Worm (Caenorhabditis elegans) whole organism, late embryonic: Measurements from ENCODE around the gene F55A11.7.
A peak's percentile ranks its signal among the peaks of the same experiment; 100 is the strongest.

Experiments
- C08G9.2 ChIP-seq: sonication (generic microtip); optimal IDR thresholded peaks from 2 replicates; lab custom pipeline; 2016; ENCODE audit warnings: mild to moderate bottlenecking, missing genetic modification characterization, moderate library complexity, missing compliant biosample characterization
- C38D4.7 ChIP-seq: fragments of 200-800 bp; sonication (Bioruptor generic); optimal IDR thresholded peaks from 2 replicates; lab custom pipeline; 2018; ENCODE audit warnings: mild to moderate bottlenecking, missing genetic modification characterization, moderate library complexity, missing compliant biosample characterization
- K02D7.2 ChIP-seq: sonication (generic microtip); optimal IDR thresholded peaks from 2 replicates; lab custom pipeline; 2017; ENCODE audit warnings: mild to moderate bottlenecking, missing genetic modification characterization, missing compliant biosample characterization
- K09A11.1 ChIP-seq: sonication (generic microtip); optimal IDR thresholded peaks from 2 replicates; lab custom pipeline; 2017; ENCODE audit warnings: antibody characterized with exemption, mild to moderate bottlenecking, missing genetic modification characterization, missing compliant biosample characterization; ENCODE audit not compliant: insufficient read depth
- Y22D7AL.16 ChIP-seq: sonication (generic microtip); optimal IDR thresholded peaks from 2 replicates; lab custom pipeline; 2016; ENCODE audit warnings: missing genetic modification characterization, missing compliant biosample characterization
- ahr-1 ChIP-seq: sonication (generic microtip); optimal IDR thresholded peaks from 2 replicates; lab custom pipeline; 2016; ENCODE audit warnings: missing genetic modification characterization, missing compliant biosample characterization
- ceh-14 ChIP-seq: sonication (generic microtip); optimal IDR thresholded peaks from 2 replicates; lab custom pipeline; 2016; ENCODE audit warnings: missing genotype, missing genetic modification characterization, missing compliant biosample characterization
- ceh-18 ChIP-seq: sonication (generic microtip); optimal IDR thresholded peaks from 2 replicates; lab custom pipeline; 2016; ENCODE audit warnings: missing genetic modification characterization, missing compliant biosample characterization
- ceh-19 ChIP-seq: fragments of 200-800 bp; sonication (Bioruptor generic); optimal IDR thresholded peaks from 2 replicates; lab custom pipeline; 2018; ENCODE audit warnings: mild to moderate bottlenecking, missing genetic modification characterization, missing compliant biosample characterization
- ceh-2 ChIP-seq: sonication (generic microtip); optimal IDR thresholded peaks from 2 replicates; lab custom pipeline; 2016; ENCODE audit warnings: missing genotype, missing genetic modification characterization, missing compliant biosample characterization
- ceh-22 ChIP-seq: sonication (generic microtip); optimal IDR thresholded peaks from 2 replicates; lab custom pipeline; 2017; ENCODE audit warnings: missing biosample characterization, missing genetic modification characterization
- ceh-24 ChIP-seq: sonication (generic microtip); optimal IDR thresholded peaks from 2 replicates; lab custom pipeline; 2016; ENCODE audit warnings: mild to moderate bottlenecking, missing genetic modification characterization, missing compliant biosample characterization
- ceh-30 ChIP-seq: fragments of 150-350 bp; optimal IDR thresholded peaks from 2 replicates; lab custom pipeline; 2014; ENCODE audit warnings: missing biosample characterization, missing genetic modification characterization
- ceh-31 ChIP-seq: sonication (generic microtip); optimal IDR thresholded peaks from 2 replicates; lab custom pipeline; 2016; ENCODE audit warnings: missing genetic modification characterization, missing compliant biosample characterization
- ceh-34 ChIP-seq: sonication (generic microtip); optimal IDR thresholded peaks from 2 replicates; lab custom pipeline; 2016; ENCODE audit warnings: mild to moderate bottlenecking, missing genetic modification characterization, missing compliant biosample characterization
- ceh-45 ChIP-seq: fragments of 200-800 bp; sonication (Bioruptor generic); IDR thresholded peaks from 2 replicates; pipeline ENCODE4 v1.3.6; 2022; ENCODE audit warnings: missing genetic modification reagents, missing genetic modification characterization, missing compliant biosample characterization
- ceh-48 ChIP-seq: sonication (generic microtip); optimal IDR thresholded peaks from 2 replicates; lab custom pipeline; 2016; ENCODE audit warnings: missing genetic modification characterization, inconsistent platforms, missing compliant biosample characterization
- ceh-6 ChIP-seq: fragments of 200-800 bp; sonication (Bioruptor generic); optimal IDR thresholded peaks from 2 replicates; lab custom pipeline; 2018; ENCODE audit warnings: mild to moderate bottlenecking, missing genetic modification characterization, missing compliant biosample characterization
- che-1 ChIP-seq: sonication (generic microtip); optimal IDR thresholded peaks from 2 replicates; lab custom pipeline; 2016; ENCODE audit warnings: mild to moderate bottlenecking, missing genetic modification characterization, missing compliant biosample characterization
- dve-1 ChIP-seq: sonication (generic microtip); optimal IDR thresholded peaks from 2 replicates; lab custom pipeline; 2017; ENCODE audit warnings: antibody characterized with exemption, mild to moderate bottlenecking, missing genetic modification characterization, missing compliant biosample characterization
- elt-2 ChIP-seq: sonication (generic microtip); optimal IDR thresholded peaks from 2 replicates; lab custom pipeline; 2016; ENCODE audit warnings: missing genetic modification reagents, missing genetic modification characterization, missing compliant biosample characterization
- elt-4 ChIP-seq: sonication (generic microtip); optimal IDR thresholded peaks from 2 replicates; lab custom pipeline; 2016; ENCODE audit warnings: missing genetic modification characterization, missing compliant biosample characterization
- fax-1 ChIP-seq: sonication (generic microtip); optimal IDR thresholded peaks from 2 replicates; lab custom pipeline; 2016; ENCODE audit warnings: missing genotype, missing genetic modification characterization, missing compliant biosample characterization
- fkh-10 ChIP-seq: fragments of 150-350 bp; optimal IDR thresholded peaks from 2 replicates; lab custom pipeline; 2014; ENCODE audit warnings: missing biosample characterization, missing genetic modification reagents, missing genetic modification characterization
- hlh-15 ChIP-seq: sonication (generic microtip); optimal IDR thresholded peaks from 2 replicates; lab custom pipeline; 2016; ENCODE audit warnings: missing genetic modification characterization, missing compliant biosample characterization
- hlh-30 ChIP-seq: sonication (generic microtip); optimal IDR thresholded peaks from 2 replicates; lab custom pipeline; 2017; ENCODE audit warnings: antibody characterized with exemption, missing genetic modification characterization, missing compliant biosample characterization; ENCODE audit not compliant: insufficient read depth
- hlh-6 ChIP-seq: sonication (generic microtip); optimal IDR thresholded peaks from 2 replicates; lab custom pipeline; 2016; ENCODE audit warnings: missing genotype, missing genetic modification characterization, missing compliant biosample characterization
- hlh-8 ChIP-seq: sonication (generic microtip); optimal IDR thresholded peaks from 2 replicates; lab custom pipeline; 2016; ENCODE audit warnings: missing genotype, missing genetic modification characterization, missing compliant biosample characterization
- lim-6 ChIP-seq: sonication (generic microtip); optimal IDR thresholded peaks from 2 replicates; lab custom pipeline; 2016; ENCODE audit warnings: missing genetic modification characterization, missing compliant biosample characterization
- lin-11 ChIP-seq: fragments of 200-800 bp; sonication (Bioruptor generic); optimal IDR thresholded peaks from 2 replicates; lab custom pipeline; 2018; ENCODE audit warnings: mild to moderate bottlenecking, missing genetic modification characterization, missing compliant biosample characterization
- madf-2 ChIP-seq: sonication (generic microtip); optimal IDR thresholded peaks from 2 replicates; lab custom pipeline; 2017; ENCODE audit warnings: missing genetic modification characterization, missing compliant biosample characterization
- mec-3 ChIP-seq: sonication (generic microtip); optimal IDR thresholded peaks from 2 replicates; lab custom pipeline; 2016; ENCODE audit warnings: borderline replicate concordance, missing genetic modification characterization, missing compliant biosample characterization
- nhr-232 ChIP-seq: sonication (generic microtip); optimal IDR thresholded peaks from 2 replicates; lab custom pipeline; 2016; ENCODE audit warnings: missing genetic modification characterization, missing compliant biosample characterization
- npax-4 ChIP-seq: sonication (generic microtip); optimal IDR thresholded peaks from 2 replicates; lab custom pipeline; 2016; ENCODE audit warnings: missing genetic modification characterization, missing compliant biosample characterization
- odd-2 ChIP-seq: sonication (generic microtip); optimal IDR thresholded peaks from 2 replicates; lab custom pipeline; 2017; ENCODE audit warnings: antibody characterized with exemption, mild to moderate bottlenecking, missing genetic modification characterization, missing compliant biosample characterization
- pag-3 ChIP-seq: sonication (generic microtip); optimal IDR thresholded peaks from 2 replicates; lab custom pipeline; 2016; ENCODE audit warnings: missing compliant biosample characterization, missing genetic modification characterization, borderline replicate concordance
- pha-4 ChIP-seq: fragments of 150-350 bp; optimal IDR thresholded peaks from 2 replicates; lab custom pipeline; 2018; ENCODE audit warnings: missing biosample characterization, missing genetic modification reagents, missing genetic modification characterization
- pqm-1 ChIP-seq: sonication (generic microtip); optimal IDR thresholded peaks from 2 replicates; lab custom pipeline; 2016; ENCODE audit warnings: missing genetic modification characterization, missing compliant biosample characterization
- pros-1 ChIP-seq: fragments of 150-350 bp; optimal IDR thresholded peaks from 2 replicates; lab custom pipeline; 2014; ENCODE audit warnings: missing biosample characterization, missing genetic modification reagents, missing genetic modification characterization
- ref-2 ChIP-seq: sonication (generic microtip); optimal IDR thresholded peaks from 2 replicates; lab custom pipeline; 2016; ENCODE audit warnings: missing genetic modification characterization, missing compliant biosample characterization
- rnt-1 ChIP-seq: sonication (generic microtip); optimal IDR thresholded peaks from 2 replicates; lab custom pipeline; 2016; ENCODE audit warnings: missing genetic modification characterization, missing compliant biosample characterization
- sdc-2 ChIP-seq: sonication (generic microtip); optimal IDR thresholded peaks from 2 replicates; lab custom pipeline; 2016; ENCODE audit warnings: missing genotype, missing genetic modification characterization, missing compliant biosample characterization
- sox-4 ChIP-seq: sonication (generic microtip); optimal IDR thresholded peaks from 2 replicates; lab custom pipeline; 2017; ENCODE audit warnings: mild to moderate bottlenecking, missing genetic modification characterization, inconsistent platforms, missing compliant biosample characterization
- syd-9 ChIP-seq: sonication (generic microtip); optimal IDR thresholded peaks from 2 replicates; lab custom pipeline; 2016; ENCODE audit warnings: mild to moderate bottlenecking, missing genetic modification characterization, moderate library complexity, missing compliant biosample characterization
- tbx-2 ChIP-seq: sonication (generic microtip); optimal IDR thresholded peaks from 2 replicates; lab custom pipeline; 2016; ENCODE audit warnings: missing genetic modification characterization, missing compliant biosample characterization
- tbx-7 ChIP-seq: sonication (generic microtip); optimal IDR thresholded peaks from 2 replicates; lab custom pipeline; 2016; ENCODE audit warnings: missing genotype, missing genetic modification characterization, missing compliant biosample characterization
- ttx-3 ChIP-seq: sonication (generic microtip); optimal IDR thresholded peaks from 2 replicates; lab custom pipeline; 2016; ENCODE audit warnings: missing genetic modification reagents, missing genetic modification characterization, missing compliant biosample characterization
- unc-3 ChIP-seq, 2 experiments: fragments of 200-800 bp in 1 of 2; sonication (Bioruptor generic) in 1 of 2; sonication (generic microtip) in 1 of 2; conservative IDR thresholded peaks in 1 of 2; optimal IDR thresholded peaks in 1 of 2; 2 replicates each; pipeline versions ENCODE4 v1.3.6 to Lab custom; 2016 to 2022; ENCODE audit warnings: missing compliant biosample characterization in 2 of 2, missing genetic modification characterization in 2 of 2, missing genetic modification reagents in 1 of 2
- unc-42 ChIP-seq: sonication (generic microtip); optimal IDR thresholded peaks from 2 replicates; lab custom pipeline; 2016; ENCODE audit warnings: missing genotype, missing genetic modification characterization, missing compliant biosample characterization
- unc-55 ChIP-seq: sonication (generic microtip); optimal IDR thresholded peaks from 2 replicates; lab custom pipeline; 2017; ENCODE audit warnings: missing biosample characterization, missing genetic modification reagents, missing genetic modification characterization
- ztf-16 ChIP-seq: sonication (generic microtip); optimal IDR thresholded peaks from 2 replicates; lab custom pipeline; 2017; ENCODE audit warnings: missing genetic modification characterization, missing compliant biosample characterization

F55A11.7 gene

ce11 chrV:11782809-11783440 lies 4.3 kb downstream of the F55A11.7 start, which contains the start of gene F55A11.11:
TSS of gene F55A11.11 (plus strand) at chrV:11783149.
- TF ChIP-seq ref-2 (tag; lab: Kevin White, UChicago): peak; percentile 95
- TF ChIP-seq ceh-18 (tag; lab: Kevin White, UChicago): peak; percentile 79
- no peak for TF ChIP-seq ceh-30 (tag; lab: Kevin White, UChicago)
- TF ChIP-seq sdc-2 (tag; lab: Kevin White, UChicago): peak; percentile 87
- peak; percentile 85 for TF ChIP-seq hlh-8 (tag; lab: Kevin White, UChicago)
- TF ChIP-seq K09A11.1: peak; percentile 78
- TF ChIP-seq ceh-22: peak; percentile 44
- peak; percentile 94 for TF ChIP-seq ztf-16 (tag; lab: Kevin White, UChicago)
- TF ChIP-seq ceh-34 (tag; lab: Kevin White, UChicago): peak; percentile 92
- no peak for TF ChIP-seq unc-55
- TF ChIP-seq syd-9 (tag; lab: Kevin White, UChicago): peak; percentile 95
- TF ChIP-seq tbx-7 (tag; lab: Kevin White, UChicago): peak; percentile 61
- TF ChIP-seq ceh-14 (tag; lab: Kevin White, UChicago): peak; percentile 94
- TF ChIP-seq hlh-30 (tag; lab: Kevin White, UChicago): peak; percentile 59
- peak; percentile 82 for TF ChIP-seq C08G9.2 (tag; lab: Kevin White, UChicago)
- TF ChIP-seq rnt-1: peak; percentile 92
- TF ChIP-seq ceh-24 (tag; lab: Kevin White, UChicago): peak; percentile 88
- TF ChIP-seq C38D4.7: peak; percentile 89
- peak; percentile 85 for TF ChIP-seq fkh-10 (GFP tag; lab: Kevin White, UChicago)
- TF ChIP-seq ttx-3: peak; percentile 82
- TF ChIP-seq pha-4 (tag; lab: Kevin White, UChicago): no peak
- peak; percentile 93 for TF ChIP-seq hlh-6
- TF ChIP-seq hlh-15 (tag; lab: Kevin White, UChicago): peak; percentile 90
- TF ChIP-seq pag-3 (tag; lab: Kevin White, UChicago): peak; percentile 75
- TF ChIP-seq tbx-2: peak; percentile 94
- peak; percentile 91 for TF ChIP-seq K02D7.2 (tag; lab: Kevin White, UChicago)
- peak; percentile 88 for TF ChIP-seq ahr-1
- TF ChIP-seq elt-2: peak; percentile 96
- TF ChIP-seq madf-2 (tag; lab: Kevin White, UChicago): peak; percentile 91
- TF ChIP-seq pqm-1 (tag; lab: Kevin White, UChicago): peak; percentile 95
- TF ChIP-seq ceh-6 (GFP tag; lab: Kevin White, UChicago): peak; percentile 96
- TF ChIP-seq ceh-45 (GFP tag; lab: Robert Waterston, UW): peak; percentile 81; the same call in 1 of the 2 replicates
- peak; percentile 88 for TF ChIP-seq fax-1 (tag; lab: Kevin White, UChicago)
- TF ChIP-seq npax-4 (tag; lab: Kevin White, UChicago): peak; percentile 90
- peak; percentile 80 for TF ChIP-seq mec-3 (tag; lab: Kevin White, UChicago)
- TF ChIP-seq elt-4 (tag; lab: Kevin White, UChicago): peak; percentile 52
- peak; percentile 97 for TF ChIP-seq sox-4
- TF ChIP-seq nhr-232 (tag; lab: Kevin White, UChicago): peak; percentile 93
- no peak for TF ChIP-seq unc-42 (tag; lab: Kevin White, UChicago)
- peak; percentile 85 for TF ChIP-seq ceh-31 (tag; lab: Kevin White, UChicago)
- peak; percentile 56 for TF ChIP-seq odd-2 (tag; lab: Kevin White, UChicago)
- peak; percentile 89 for TF ChIP-seq Y22D7AL.16
- peak; percentile 95 for TF ChIP-seq che-1 (tag; lab: Kevin White, UChicago)
- TF ChIP-seq unc-3 (GFP tag; conservative IDR thresholded peaks at IDR 0.05; lab: Robert Waterston, UW): peak; percentile 93
- peak; percentile 92 for TF ChIP-seq unc-3 (tag; optimal IDR thresholded peaks at IDR 0.05; lab: Kevin White, UChicago)
- TF ChIP-seq ceh-19: peak; percentile 96
- peak; percentile 88 for TF ChIP-seq ceh-2 (tag; lab: Kevin White, UChicago)
- TF ChIP-seq lin-11 (tag; lab: Kevin White, UChicago): peak; percentile 91
- peak; percentile 48 for TF ChIP-seq lim-6 (tag; lab: Kevin White, UChicago)
- peak; percentile 73 for TF ChIP-seq pros-1
- TF ChIP-seq dve-1 (tag; lab: Kevin White, UChicago): peak; percentile 89
- TF ChIP-seq ceh-48 (tag; lab: Kevin White, UChicago): peak; percentile 91
